Worm (Caenorhabditis elegans) whole organism, mixed stage, embryonic: ENCODE measurements around the gene R53.8.

Experiments used
- drap-1 ChIP-seq: fragments of 200-800 bp; sonication (Bioruptor generic); optimal IDR thresholded peaks from 3 replicates; lab custom pipeline; 2018; ENCODE audit warnings: mild to moderate bottlenecking, missing genetic modification characterization, missing compliant biosample characterization
- nhr-237 ChIP-seq: fragments of 150-350 bp; optimal IDR thresholded peaks from 2 replicates; lab custom pipeline; 2014; ENCODE audit warnings: missing biosample characterization, missing genetic modification characterization
- pha-4 ChIP-seq: fragments of 150-350 bp; optimal IDR thresholded peaks from 2 replicates; lab custom pipeline; 2018; ENCODE audit warnings: missing biosample characterization, missing genetic modification reagents, missing genetic modification characterization

- TF ChIP-seq pha-4 (no peak), nhr-237 (tag; lab: Kevin White, UChicago) (no peak), drap-1 (GFP tag; lab: Kevin White, UChicago) (no peak)
These were observed 3.6 kb downstream of the R53.8 start, which contains the start of gene ZK892.6 for ce11 chrII:9980077-9980631.
